Worm (Caenorhabditis elegans) whole organism, L1 larva: Measurements from ENCODE around the gene sru-38.

Source experiments
- C04F5.9 ChIP-seq: sonication (generic microtip); optimal IDR thresholded peaks from 2 replicates; lab custom pipeline; 2016; ENCODE audit warnings: missing genetic modification characterization, missing compliant biosample characterization
- C16A3.4 ChIP-seq: fragments of 150-350 bp; optimal IDR thresholded peaks from 2 replicates; lab custom pipeline; 2014; ENCODE audit warnings: missing biosample characterization, missing genetic modification characterization
- C34B4.2 ChIP-seq: sonication (generic microtip); optimal IDR thresholded peaks from 2 replicates; lab custom pipeline; 2017; ENCODE audit warnings: mild to moderate bottlenecking, missing genetic modification characterization, missing compliant biosample characterization
- ama-1 ChIP-seq: fragments of 150-350 bp; optimal IDR thresholded peaks from 2 replicates; lab custom pipeline; 2014
- ceh-88 ChIP-seq: fragments of 200-800 bp; sonication (Bioruptor generic); IDR thresholded peaks from 2 replicates; pipeline ENCODE4 v1.3.6; 2022; ENCODE audit warnings: missing genetic modification characterization, missing compliant biosample characterization
- ces-1 ChIP-seq: fragments of 150-350 bp; optimal IDR thresholded peaks from 2 replicates; lab custom pipeline; 2014; ENCODE audit warnings: missing biosample characterization, missing genetic modification reagents, missing genetic modification characterization
- dsc-1 ChIP-seq: sonication (generic microtip); optimal IDR thresholded peaks from 2 replicates; lab custom pipeline; 2016; ENCODE audit warnings: mild to moderate bottlenecking, missing genetic modification characterization, missing compliant biosample characterization
- efl-1 ChIP-seq, 4 experiments: fragments of 150-350 bp; optimal IDR thresholded peaks in 3 of 4; peaks in 1 of 4; 1 replicate in 1 of 4; 2 replicates in 3 of 4; lab custom pipeline; 2014; ENCODE audit warnings: missing biosample characterization in 2 of 4, missing genetic modification characterization in 2 of 4, missing genetic modification reagents in 2 of 4
- efl-3 ChIP-seq: fragments of 200-800 bp; sonication (Bioruptor generic); optimal IDR thresholded peaks from 2 replicates; lab custom pipeline; 2018; ENCODE audit warnings: mild to moderate bottlenecking, missing genetic modification characterization, missing compliant biosample characterization
- elt-2 ChIP-seq: sonication (generic microtip); optimal IDR thresholded peaks from 2 replicates; lab custom pipeline; 2016; ENCODE audit warnings: missing genetic modification characterization, mild to moderate bottlenecking, inconsistent platforms, missing compliant biosample characterization, missing genetic modification reagents
- elt-3 ChIP-seq, 6 experiments: fragments of 150-350 bp in 1 of 6; sonication (generic microtip); optimal IDR thresholded peaks; 2 replicates each; lab custom pipeline; 2017 to 2018; ENCODE audit warnings: missing biosample characterization in 6 of 6, missing genetic modification characterization in 6 of 6, inconsistent platforms in 1 of 6
- fkh-10 ChIP-seq: sonication (generic microtip); optimal IDR thresholded peaks from 2 replicates; lab custom pipeline; 2017; ENCODE audit warnings: missing biosample characterization, missing genetic modification reagents, missing genetic modification characterization
- fkh-4 ChIP-seq: sonication (generic microtip); optimal IDR thresholded peaks from 2 replicates; lab custom pipeline; 2016; ENCODE audit warnings: missing compliant biosample characterization, missing genetic modification characterization, borderline replicate concordance
- fkh-8 ChIP-seq: sonication (generic microtip); optimal IDR thresholded peaks from 2 replicates; lab custom pipeline; 2016; ENCODE audit warnings: mild to moderate bottlenecking, missing genetic modification characterization, missing compliant biosample characterization
- fos-1 ChIP-seq: fragments of 150-350 bp; optimal IDR thresholded peaks from 2 replicates; lab custom pipeline; 2014; ENCODE audit warnings: missing biosample characterization, missing genetic modification characterization
- grh-1 ChIP-seq: fragments of 200-800 bp; sonication (Bioruptor generic); IDR thresholded peaks from 2 replicates; pipeline ENCODE4 v1.3.6; 2022; ENCODE audit warnings: missing genetic modification reagents, missing genetic modification characterization, missing compliant biosample characterization
- hlh-4 ChIP-seq: sonication (generic microtip); optimal IDR thresholded peaks from 2 replicates; lab custom pipeline; 2016; ENCODE audit warnings: mild to moderate bottlenecking, missing genetic modification characterization, missing compliant biosample characterization
- hpl-2 ChIP-seq: fragments of 150-350 bp; optimal IDR thresholded peaks from 2 replicates; lab custom pipeline; 2014; ENCODE audit warnings: missing biosample characterization, missing genetic modification reagents, missing genetic modification characterization
- jun-1 ChIP-seq: fragments of 150-350 bp; optimal IDR thresholded peaks from 2 replicates; lab custom pipeline; 2014; ENCODE audit warnings: missing biosample characterization, missing genetic modification reagents, missing genetic modification characterization
- lin-15B ChIP-seq: fragments of 150-350 bp; sonication (generic microtip); optimal IDR thresholded peaks from 3 replicates; lab custom pipeline; 2014; ENCODE audit warnings: missing biosample characterization, missing genetic modification characterization
- lsy-2 ChIP-seq, 2 experiments: fragments of 150-350 bp; optimal IDR thresholded peaks; 2 replicates each; lab custom pipeline; 2014; ENCODE audit warnings: missing biosample characterization in 2 of 2, missing genetic modification characterization in 2 of 2
- mdl-1 ChIP-seq, 2 experiments: fragments of 150-350 bp; optimal IDR thresholded peaks; 2 replicates each; lab custom pipeline; 2014 to 2017; ENCODE audit warnings: missing biosample characterization in 2 of 2, missing genetic modification characterization in 2 of 2, inconsistent platforms in 1 of 2
- mef-2 ChIP-seq: fragments of 150-350 bp; optimal IDR thresholded peaks from 2 replicates; lab custom pipeline; 2014; ENCODE audit warnings: missing biosample characterization, missing genetic modification characterization
- mep-1 ChIP-seq: fragments of 150-350 bp; optimal IDR thresholded peaks from 2 replicates; lab custom pipeline; 2014; ENCODE audit warnings: missing biosample characterization, missing genetic modification characterization
- nhr-11 ChIP-seq: fragments of 150-350 bp; optimal IDR thresholded peaks from 2 replicates; lab custom pipeline; 2014; ENCODE audit warnings: missing biosample characterization, missing genetic modification characterization
- nhr-12 ChIP-seq: sonication (generic microtip); optimal IDR thresholded peaks from 2 replicates; lab custom pipeline; 2017; ENCODE audit warnings: missing biosample characterization, missing genetic modification characterization
- nhr-20 ChIP-seq: sonication (generic microtip); optimal IDR thresholded peaks from 2 replicates; lab custom pipeline; 2016; ENCODE audit warnings: mild to moderate bottlenecking, missing genetic modification characterization, missing compliant biosample characterization
- nhr-237 ChIP-seq: fragments of 150-350 bp; optimal IDR thresholded peaks from 2 replicates; lab custom pipeline; 2014; ENCODE audit warnings: missing biosample characterization, missing genetic modification characterization
- nhr-28 ChIP-seq: fragments of 150-350 bp; optimal IDR thresholded peaks from 2 replicates; lab custom pipeline; 2014; ENCODE audit warnings: missing biosample characterization, missing genetic modification characterization
- nhr-47 ChIP-seq: sonication (generic microtip); optimal IDR thresholded peaks from 2 replicates; lab custom pipeline; 2016; ENCODE audit warnings: mild to moderate bottlenecking, missing genetic modification characterization, moderate library complexity, missing compliant biosample characterization
- nhr-71 ChIP-seq: sonication (generic microtip); optimal IDR thresholded peaks from 2 replicates; lab custom pipeline; 2016; ENCODE audit warnings: mild to moderate bottlenecking, missing genetic modification characterization, moderate library complexity, missing compliant biosample characterization
- pag-3 ChIP-seq: sonication (generic microtip); optimal IDR thresholded peaks from 2 replicates; lab custom pipeline; 2017; ENCODE audit warnings: missing genetic modification characterization, mild to moderate bottlenecking, missing compliant biosample characterization, antibody characterized with exemption, borderline replicate concordance; ENCODE audit not compliant: insufficient read depth
- skn-1 ChIP-seq: fragments of 150-350 bp; optimal IDR thresholded peaks from 2 replicates; lab custom pipeline; 2014; ENCODE audit warnings: missing biosample characterization, missing genetic modification characterization
- sox-4 ChIP-seq: sonication (generic microtip); optimal IDR thresholded peaks from 2 replicates; lab custom pipeline; 2016; ENCODE audit warnings: missing genetic modification characterization, missing compliant biosample characterization
- sup-37 ChIP-seq: fragments of 200-800 bp; sonication (Bioruptor generic); optimal IDR thresholded peaks from 2 replicates; lab custom pipeline; 2018; ENCODE audit warnings: mild to moderate bottlenecking, missing genetic modification characterization, missing compliant biosample characterization
- unc-62 ChIP-seq: fragments of 150-350 bp; optimal IDR thresholded peaks from 2 replicates; lab custom pipeline; 2014; ENCODE audit warnings: missing biosample characterization, missing genetic modification reagents, missing genetic modification characterization
- zip-4 ChIP-seq: fragments of 200-800 bp; sonication (Bioruptor generic); optimal IDR thresholded peaks from 2 replicates; lab custom pipeline; 2018; ENCODE audit warnings: mild to moderate bottlenecking, missing genetic modification characterization, moderate library complexity, missing compliant biosample characterization
- ztf-11 ChIP-seq, 2 experiments: sonication (generic microtip); optimal IDR thresholded peaks; 2 replicates each; lab custom pipeline; 2016 to 2017; ENCODE audit warnings: missing genetic modification characterization in 2 of 2, missing biosample characterization in 1 of 2, missing compliant biosample characterization in 1 of 2

The sru-38 gene

ce11 chrV:9841376-9841775 lies 5.5 kb upstream of the sru-38 start, which contains the start of gene sru-36:
Gene sru-36, plus strand, starts transcription at chrV:9841676.
- TF ChIP-seq hpl-2 (GFP tag; lab: Kevin White, UChicago) (no peak), sox-4 (tag; lab: Kevin White, UChicago) (no peak), lin-15B (no peak), fos-1 (tag; lab: Kevin White, UChicago) (no peak), fkh-8 (tag; lab: Kevin White, UChicago) (no peak), fkh-10 (no peak)

- TF ChIP-seq unc-62 (GFP tag; lab: Kevin White, UChicago) = no peak
- TF ChIP-seq elt-2 (tag; lab: Kevin White, UChicago) = no peak
- TF ChIP-seq ceh-88 (GFP tag; lab: Robert Waterston, UW) = no peak
- TF ChIP-seq nhr-11 = no peak
- TF ChIP-seq efl-3 (GFP tag; lab: Kevin White, UChicago) = no peak
- no peak for TF ChIP-seq nhr-47 (tag; lab: Kevin White, UChicago)
- TF ChIP-seq pag-3 = no peak
- TF ChIP-seq C34B4.2 (tag; lab: Kevin White, UChicago) = no peak
Observed at ce11 chrV:9837679-9838078, 1.8 kb upstream of the sru-38 start, which contains the start of gene srsx-21. Gene srsx-21, plus strand, starts transcription at chrV:9837979.

- no peak for TF ChIP-seq nhr-71
- no peak for TF ChIP-seq mep-1 (tag; lab: Kevin White, UChicago)
- TF ChIP-seq zip-4 = no peak
- TF ChIP-seq mdl-1 (tag; optimal IDR thresholded peaks at IDR 0.05; lab: Kevin White, UChicago) = no peak
- no peak for TF ChIP-seq jun-1 (tag; lab: Kevin White, UChicago)
Observed at ce11 chrV:9833900-9834299, 1.9 kb downstream of the sru-38 start, which contains the start of gene sru-40. Gene sru-40, minus strand, starts transcription at chrV:9834000.

ce11 chrV:9824149-9824548 lies 11.7 kb downstream of the sru-38 start, which contains the start of gene str-2:
Gene str-2, minus strand, starts transcription at chrV:9824249.
- TF ChIP-seq grh-1 (GFP tag; lab: Robert Waterston, UW) (no peak), elt-3 (tag; optimal IDR thresholded peaks at IDR 0.05; lab: Kevin White, UChicago) (no peak), skn-1 (no peak), C04F5.9 (no peak), ama-1 (lab: Kevin White, UChicago) (no peak), fos-1 (tag; lab: Kevin White, UChicago) (no peak), nhr-12 (tag; lab: Kevin White, UChicago) (no peak), hpl-2 (GFP tag; lab: Kevin White, UChicago) (no peak), ztf-11 (tag; optimal IDR thresholded peaks at IDR 0.05; lab: Kevin White, UChicago) (no peak), fkh-8 (tag; lab: Kevin White, UChicago) (no peak)
- TF ChIP-seq, all 84 proteins: peak for 0

- TF ChIP-seq efl-3 (GFP tag; lab: Kevin White, UChicago) (no peak), nhr-28 (tag; lab: Kevin White, UChicago) (no peak), fkh-4 (no peak), mdl-1 (tag; optimal IDR thresholded peaks at IDR 0.05; lab: Kevin White, UChicago) (no peak), nhr-12 (tag; lab: Kevin White, UChicago) (no peak), ama-1 (lab: Kevin White, UChicago) (no peak), nhr-237 (no peak), hlh-4 (tag; lab: Kevin White, UChicago) (no peak), nhr-20 (tag; lab: Kevin White, UChicago) (no peak)
- TF ChIP-seq, all 84 proteins: peak for 0
Observed at ce11 chrV:9821724-9822123, 14.1 kb downstream of the sru-38 start, which contains the start of gene str-193. Gene str-193, minus strand, starts transcription at chrV:9821824.

- TF ChIP-seq C16A3.4 (no peak), ces-1 (GFP tag; lab: Kevin White, UChicago) (no peak), sup-37 (no peak), lsy-2 (tag; optimal IDR thresholded peaks at IDR 0.05; lab: Kevin White, UChicago) (no peak), dsc-1 (tag; lab: Kevin White, UChicago) (no peak), mef-2 (tag; lab: Kevin White, UChicago) (no peak), efl-1 (optimal IDR thresholded peaks at IDR 0.05; lab: Kevin White, UChicago) (no peak), efl-1 (GFP tag; optimal IDR thresholded peaks at IDR 0.05 in 1 of 2; lab: Kevin White, UChicago) (peak in 1 of 2 experiments; percentile 58)
Observed at ce11 chrV:9816390-9816789, 19.5 kb downstream of the sru-38 start, which contains the start of gene sru-31. Gene sru-31, plus strand, starts transcription at chrV:9816690.
